Worm (Caenorhabditis elegans) whole organism, early embryonic: ENCODE data around the gene wdr-31.

Source experiments
- flt-1 ChIP-seq: fragments of 200-800 bp; sonication (Bioruptor generic); IDR thresholded peaks from 2 replicates; pipeline ENCODE4 v1.3.6; 2022; ENCODE audit warnings: missing genetic modification characterization, missing compliant biosample characterization
- hmg-4 ChIP-seq: fragments of 200-800 bp; sonication (Bioruptor generic); optimal IDR thresholded peaks from 2 replicates; lab custom pipeline; 2018; ENCODE audit warnings: mild to moderate bottlenecking, missing genetic modification characterization, missing compliant biosample characterization

ce11 chrII:2735192-2735591 is at the start of gene wdr-31:
- no peak for TF ChIP-seq hmg-4 (GFP tag; lab: Kevin White, UChicago)
- no peak for TF ChIP-seq flt-1 (GFP tag; lab: Robert Waterston, UW)
